Worm (Caenorhabditis elegans) whole organism, early embryonic: ENCODE results near the gene spot-1.

Source experiments
- B0310.2 ChIP-seq: sonication (generic microtip); optimal IDR thresholded peaks from 2 replicates; lab custom pipeline; 2016; ENCODE audit warnings: mild to moderate bottlenecking, missing genetic modification characterization, missing compliant biosample characterization
- F13C5.2 ChIP-seq: sonication (generic microtip); optimal IDR thresholded peaks from 2 replicates; lab custom pipeline; 2017; ENCODE audit warnings: mild to moderate bottlenecking, missing genetic modification characterization, inconsistent platforms, missing compliant biosample characterization
- aly-1 ChIP-seq: sonication (generic microtip); optimal IDR thresholded peaks from 2 replicates; lab custom pipeline; 2016; ENCODE audit warnings: missing genetic modification characterization, missing compliant biosample characterization
- ama-1 ChIP-seq: fragments of 150-350 bp; optimal IDR thresholded peaks from 2 replicates; lab custom pipeline; 2014
- ceh-13 ChIP-seq: fragments of 200-800 bp; sonication (Bioruptor generic); optimal IDR thresholded peaks from 2 replicates; lab custom pipeline; 2018; ENCODE audit warnings: mild to moderate bottlenecking, missing genetic modification characterization, missing compliant biosample characterization
- ceh-36 ChIP-seq: sonication (generic microtip); optimal IDR thresholded peaks from 2 replicates; lab custom pipeline; 2016; ENCODE audit warnings: missing genetic modification characterization, inconsistent platforms, missing compliant biosample characterization
- ets-7 ChIP-seq: sonication (generic microtip); optimal IDR thresholded peaks from 2 replicates; lab custom pipeline; 2016; ENCODE audit warnings: missing genotype, missing genetic modification characterization, missing compliant biosample characterization
- flt-1 ChIP-seq: fragments of 200-800 bp; sonication (Bioruptor generic); IDR thresholded peaks from 2 replicates; pipeline ENCODE4 v1.3.6; 2022; ENCODE audit warnings: missing genetic modification characterization, missing compliant biosample characterization
- hmbx-1 ChIP-seq: sonication (generic microtip); optimal IDR thresholded peaks from 2 replicates; lab custom pipeline; 2016; ENCODE audit warnings: mild to moderate bottlenecking, missing genetic modification characterization, missing compliant biosample characterization
- hmg-4 ChIP-seq: fragments of 200-800 bp; sonication (Bioruptor generic); optimal IDR thresholded peaks from 2 replicates; lab custom pipeline; 2018; ENCODE audit warnings: mild to moderate bottlenecking, missing genetic modification characterization, missing compliant biosample characterization
- hnd-1 ChIP-seq: sonication (generic microtip); optimal IDR thresholded peaks from 2 replicates; lab custom pipeline; 2016; ENCODE audit warnings: missing genetic modification characterization, missing compliant biosample characterization
- pes-1 ChIP-seq: fragments of 200-800 bp; sonication (Bioruptor generic); IDR thresholded peaks from 2 replicates; pipeline ENCODE4 v1.3.6; 2022; ENCODE audit warnings: missing genetic modification reagents, missing genetic modification characterization, missing compliant biosample characterization
- scrt-1 ChIP-seq: fragments of 200-800 bp; sonication (Bioruptor generic); IDR thresholded peaks from 2 replicates; pipeline ENCODE4 v1.3.6; 2022; ENCODE audit warnings: missing genetic modification characterization, missing compliant biosample characterization
- sea-1 ChIP-seq: fragments of 200-800 bp; sonication (Bioruptor generic); conservative IDR thresholded peaks from 2 replicates; pipeline ENCODE4 v1.3.6; 2022; ENCODE audit warnings: missing genetic modification characterization, missing compliant biosample characterization
- tbx-11 ChIP-seq: fragments of 200-800 bp; sonication (Bioruptor generic); IDR thresholded peaks from 2 replicates; pipeline ENCODE4 v1.3.6; 2022; ENCODE audit warnings: missing genetic modification characterization, missing compliant biosample characterization
- tbx-37 ChIP-seq: fragments of 200-800 bp; sonication (Bioruptor generic); conservative IDR thresholded peaks from 2 replicates; pipeline ENCODE4 v1.3.6; 2022; ENCODE audit warnings: missing genetic modification reagents, missing genetic modification characterization, missing compliant biosample characterization
- tra-4 ChIP-seq: sonication (generic microtip); optimal IDR thresholded peaks from 2 replicates; lab custom pipeline; 2017; ENCODE audit warnings: missing genetic modification characterization, missing compliant biosample characterization

The spot-1 gene

ce11 chrIII:7299466-7299865 lies 22.4 kb upstream of the spot-1 start, which contains the start of the genes B0361.14 and B0361.9:
Gene B0361.14, minus strand, starts transcription at chrIII:7299531.
Gene B0361.9, minus strand, starts transcription at chrIII:7299631.
- TF ChIP-seq flt-1 (GFP tag; lab: Robert Waterston, UW) = no peak
- TF ChIP-seq aly-1 (tag; lab: Kevin White, UChicago) = no peak

ce11 chrIII:7298045-7298444 lies 21.0 kb upstream of the spot-1 start:
- no peak for TF ChIP-seq ceh-13 (GFP tag; lab: Kevin White, UChicago)
- TF ChIP-seq pes-1 (GFP tag; lab: Robert Waterston, UW) = no peak

- TF ChIP-seq hnd-1 (tag; lab: Kevin White, UChicago) (no peak), hmg-4 (GFP tag; lab: Kevin White, UChicago) (no peak), scrt-1 (GFP tag; lab: Robert Waterston, UW) (no peak), B0310.2 (tag; lab: Kevin White, UChicago) (no peak), tbx-37 (GFP tag; lab: Robert Waterston, UW) (no peak), ets-7 (tag; lab: Kevin White, UChicago) (no peak), flt-1 (GFP tag; lab: Robert Waterston, UW) (no peak), hmbx-1 (tag; lab: Kevin White, UChicago) (no peak), tra-4 (tag; lab: Kevin White, UChicago) (no peak), ama-1 (no peak)
These were observed 20.1 kb upstream of the spot-1 start for ce11 chrIII:7297045-7297680.

- TF ChIP-seq B0310.2 (tag; lab: Kevin White, UChicago) = no peak
- TF ChIP-seq F13C5.2 (tag; lab: Kevin White, UChicago) = no peak
- no peak for TF ChIP-seq ceh-36 (tag; lab: Kevin White, UChicago)
- no peak for TF ChIP-seq ama-1
- no peak for TF ChIP-seq hmbx-1 (tag; lab: Kevin White, UChicago)
- no peak for TF ChIP-seq sea-1
- TF ChIP-seq hnd-1 (tag; lab: Kevin White, UChicago) = no peak
- no peak for TF ChIP-seq hmg-4 (GFP tag; lab: Kevin White, UChicago)
These were observed 19.1 kb upstream of the spot-1 start for ce11 chrIII:7296092-7296668.

ce11 chrIII:7293075-7293684 lies 16.1 kb upstream of the spot-1 start, which contains the start of gene cwf-19L2:
Gene cwf-19L2, plus strand, starts transcription at chrIII:7293634.
- TF ChIP-seq B0310.2 (tag; lab: Kevin White, UChicago) = no peak
- TF ChIP-seq ama-1 = no peak
- TF ChIP-seq tbx-11 (GFP tag; lab: Robert Waterston, UW) = no peak
- TF ChIP-seq scrt-1 (GFP tag; lab: Robert Waterston, UW) = no peak
- TF ChIP-seq F13C5.2 (tag; lab: Kevin White, UChicago) = no peak
- no peak for TF ChIP-seq hmg-4 (GFP tag; lab: Kevin White, UChicago)

ce11 chrIII:7292569-7292968 lies 15.5 kb upstream of the spot-1 start:
- TF ChIP-seq tra-4 (tag; lab: Kevin White, UChicago) = no peak
- TF ChIP-seq tbx-37 (GFP tag; lab: Robert Waterston, UW) = no peak
- no peak for TF ChIP-seq ceh-36 (tag; lab: Kevin White, UChicago)
- no peak for TF ChIP-seq B0310.2 (tag; lab: Kevin White, UChicago)
- TF ChIP-seq scrt-1 (GFP tag; lab: Robert Waterston, UW) = no peak
- TF ChIP-seq aly-1 (tag; lab: Kevin White, UChicago) = no peak
- no peak for TF ChIP-seq flt-1 (GFP tag; lab: Robert Waterston, UW)
- TF ChIP-seq ets-7 (tag; lab: Kevin White, UChicago) = no peak
- no peak for TF ChIP-seq hnd-1 (tag; lab: Kevin White, UChicago)
- TF ChIP-seq hmbx-1 (tag; lab: Kevin White, UChicago) = no peak
- TF ChIP-seq pes-1 (GFP tag; lab: Robert Waterston, UW) = no peak

ce11 chrIII:7291216-7291615 lies 14.1 kb upstream of the spot-1 start:
- TF ChIP-seq hnd-1 (tag; lab: Kevin White, UChicago) (no peak), sea-1 (no peak)

- TF ChIP-seq hmbx-1 (tag; lab: Kevin White, UChicago) (no peak), sea-1 (no peak), aly-1 (tag; lab: Kevin White, UChicago) (no peak), ets-7 (tag; lab: Kevin White, UChicago) (no peak), hmg-4 (GFP tag; lab: Kevin White, UChicago) (no peak), pes-1 (GFP tag; lab: Robert Waterston, UW) (no peak), flt-1 (GFP tag; lab: Robert Waterston, UW) (no peak), hnd-1 (tag; lab: Kevin White, UChicago) (no peak), F13C5.2 (tag; lab: Kevin White, UChicago) (no peak), tbx-11 (GFP tag; lab: Robert Waterston, UW) (no peak), ceh-13 (GFP tag; lab: Kevin White, UChicago) (no peak)
These were observed 13.4 kb upstream of the spot-1 start, which contains the start of gene algn-11 for ce11 chrIII:7290462-7290861. Gene algn-11, minus strand, starts transcription at chrIII:7290562.
